Worm (Caenorhabditis elegans): ENCODE results near the gene Y57G7A.1.

The Y57G7A.1 gene

ce11 chrII:1323190-1323651 lies 25.0 kb downstream of the Y57G7A.1 start (continued):
- TF ChIP-seq lin-39 (tag; optimal IDR thresholded peaks at IDR 0.05) = peak; percentile 52

DNA sequence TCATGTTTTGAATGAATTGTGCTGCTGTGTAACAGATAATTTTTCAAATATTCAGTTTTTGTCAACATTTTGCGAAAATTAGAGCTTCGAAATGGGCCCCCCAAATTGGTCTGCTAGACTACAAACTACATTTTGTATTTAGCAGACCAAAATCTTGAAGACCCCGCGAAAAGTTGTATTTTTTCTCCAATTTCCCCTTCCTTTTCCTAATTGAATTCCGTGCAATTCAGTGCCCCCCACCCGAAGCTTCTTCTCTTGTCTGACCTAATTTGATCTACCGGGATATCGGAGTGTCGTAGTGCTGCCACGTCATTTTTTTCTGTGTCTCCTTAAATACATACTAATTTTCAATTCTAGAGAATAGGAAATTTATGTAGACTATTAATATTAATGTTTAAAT lies 25.7 kb downstream of the Y57G7A.1 start:
- TF ChIP-seq nhr-28 (tag; optimal IDR thresholded peaks at IDR 0.05) = no peak
- TF ChIP-seq R02D3.7 (tag; optimal IDR thresholded peaks at IDR 0.05) = no peak

DNA sequence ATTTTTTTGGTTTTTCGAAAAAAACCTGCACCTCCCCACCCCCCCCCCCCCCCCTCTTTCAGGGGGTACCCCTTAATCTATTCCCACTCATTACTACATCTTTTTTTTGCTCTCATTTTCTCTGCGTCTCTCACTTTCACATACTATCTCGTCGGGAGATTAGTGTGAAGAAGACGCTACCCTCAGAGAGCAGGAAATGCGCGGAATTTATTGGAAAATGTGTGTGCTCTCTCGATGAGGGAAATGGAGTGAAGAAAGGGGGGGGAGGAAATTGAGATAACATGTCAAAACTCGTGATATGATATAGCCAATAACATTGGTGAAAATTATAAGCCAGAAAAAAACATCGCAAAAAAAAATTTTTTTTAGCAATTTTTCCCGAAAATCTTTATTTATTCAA lies 27.3 kb downstream of the Y57G7A.1 start:
- TF ChIP-seq ama-1 (optimal IDR thresholded peaks at IDR 0.05) (no peak), hmg-11 (tag; optimal IDR thresholded peaks at IDR 0.05) (peak; percentile 8)

DNA sequence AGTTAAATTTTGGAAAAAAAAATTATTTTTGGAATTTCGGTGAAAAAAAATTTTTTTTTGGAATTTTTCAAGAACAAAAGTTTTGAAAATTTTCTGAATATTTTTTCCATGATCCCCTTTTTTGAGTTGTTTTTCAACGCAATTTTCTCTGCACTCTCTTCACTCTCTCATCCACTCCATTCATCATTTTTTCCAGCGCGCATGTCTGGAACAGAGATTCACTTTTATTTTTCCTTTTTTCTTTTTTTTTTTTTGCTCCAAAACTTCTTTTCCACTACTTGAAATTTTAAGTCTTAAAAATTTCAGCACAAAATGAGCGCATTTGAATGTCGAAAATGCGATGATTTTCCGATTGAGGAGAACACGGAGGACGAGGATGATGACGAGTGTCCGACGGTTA lies 28.4 kb downstream of the Y57G7A.1 start, which contains the start of gene jip-1:
jip-1 (plus strand) TSS at position 301 of the 400 bp plus-strand sequence.
- TF ChIP-seq ceh-82 (tag; optimal IDR thresholded peaks at IDR 0.05) (no peak), skn-1 (tag; optimal IDR thresholded peaks at IDR 0.05) (no peak), nhr-11 (tag; optimal IDR thresholded peaks at IDR 0.05) (no peak), snpc-4 (tag; optimal IDR thresholded peaks at IDR 0.05) (no peak), elt-2 (tag; optimal IDR thresholded peaks at IDR 0.05) (no peak), pqm-1 (tag; optimal IDR thresholded peaks at IDR 0.05) (no peak), zag-1 (tag; optimal IDR thresholded peaks at IDR 0.05) (no peak), lin-15B (tag; optimal IDR thresholded peaks at IDR 0.05) (no peak), ztf-4 (tag; optimal IDR thresholded peaks at IDR 0.05) (no peak), lsy-12 (tag; optimal IDR thresholded peaks at IDR 0.05) (no peak), hmg-11 (tag; optimal IDR thresholded peaks at IDR 0.05) (no peak), elt-1 (tag; optimal IDR thresholded peaks at IDR 0.05) (no peak)

ce11 chrII:1329887-1330286 lies 31.6 kb downstream of the Y57G7A.1 start:
- TF ChIP-seq nfya-1 (tag; optimal IDR thresholded peaks at IDR 0.05; ENCODE audit: insufficient read depth) (no peak), fkh-2 (tag; optimal IDR thresholded peaks at IDR 0.05) (no peak), jun-1 (tag; optimal IDR thresholded peaks at IDR 0.05) (no peak), nhr-28 (tag; optimal IDR thresholded peaks at IDR 0.05) (no peak), fos-1 (tag; optimal IDR thresholded peaks at IDR 0.05) (no peak), ceh-9 (tag; optimal IDR thresholded peaks at IDR 0.05) (no peak), elt-3 (tag; optimal IDR thresholded peaks at IDR 0.05) (no peak), elt-1 (tag; optimal IDR thresholded peaks at IDR 0.05) (no peak), ceh-82 (tag; optimal IDR thresholded peaks at IDR 0.05) (no peak), nhr-77 (tag; optimal IDR thresholded peaks at IDR 0.05) (no peak), hmg-11 (tag; optimal IDR thresholded peaks at IDR 0.05) (no peak)

DNA sequence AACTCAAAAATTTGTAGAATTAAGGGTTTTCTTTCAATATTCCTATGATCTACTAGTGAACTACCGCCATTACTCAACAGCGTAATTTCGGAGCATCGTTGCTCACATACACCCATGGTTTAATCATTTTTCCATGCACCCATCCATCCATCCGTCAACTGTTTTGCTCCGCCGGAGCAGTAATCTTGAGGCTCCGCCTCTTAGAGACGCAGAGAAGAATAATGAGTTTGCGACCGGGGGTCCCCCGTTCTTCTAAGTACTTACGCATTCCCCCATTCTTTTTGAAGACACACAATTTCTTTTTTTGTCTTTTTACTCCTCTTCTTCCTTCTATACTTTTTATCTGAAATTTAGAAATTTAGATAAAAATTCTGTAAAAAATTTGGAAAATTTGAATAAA lies 39.9 kb downstream of the Y57G7A.1 start:
- TF ChIP-seq fos-1 (tag; optimal IDR thresholded peaks at IDR 0.05) (no peak), nhr-67 (tag; optimal IDR thresholded peaks at IDR 0.05) (no peak), elt-3 (tag; optimal IDR thresholded peaks at IDR 0.05) (no peak), nfya-1 (tag; optimal IDR thresholded peaks at IDR 0.05; ENCODE audit: insufficient read depth) (peak; percentile 33), ZK546.5 (tag; optimal IDR thresholded peaks at IDR 0.05) (no peak), snpc-4 (tag; optimal IDR thresholded peaks at IDR 0.05) (no peak), nhr-43 (tag; optimal IDR thresholded peaks at IDR 0.05; ENCODE audit: poor library complexity, severe bottlenecking) (no peak), egl-5 (tag; optimal IDR thresholded peaks at IDR 0.05) (peak; percentile 46), jun-1 (tag; optimal IDR thresholded peaks at IDR 0.05) (no peak), ztf-4 (tag; optimal IDR thresholded peaks at IDR 0.05) (no peak), nhr-28 (tag; optimal IDR thresholded peaks at IDR 0.05) (no peak), lsy-12 (tag; optimal IDR thresholded peaks at IDR 0.05) (no peak), hmg-11 (tag; optimal IDR thresholded peaks at IDR 0.05) (no peak), skn-1 (tag; optimal IDR thresholded peaks at IDR 0.05) (no peak), ztf-11 (tag; optimal IDR thresholded peaks at IDR 0.05) (no peak), daf-12 (tag; optimal IDR thresholded peaks at IDR 0.05) (no peak), eor-1 (tag; optimal IDR thresholded peaks at IDR 0.05) (no peak), ceh-16 (tag; optimal IDR thresholded peaks at IDR 0.05) (no peak), R02D3.7 (tag; optimal IDR thresholded peaks at IDR 0.05) (no peak), pha-4 (tag; optimal IDR thresholded peaks at IDR 0.05) (no peak), lin-39 (tag; optimal IDR thresholded peaks at IDR 0.05) (peak; percentile 92)
